Worm (Caenorhabditis elegans): ENCODE measurements around the gene F41C3.11.

Gene F41C3.11

ce11 chrII:4703011-4703410, 30.7 kb downstream of the F41C3.11 start:
- TF ChIP-seq nhr-41 (GFP tag; IDR thresholded peaks at IDR 0.05) (no peak), egl-27 (tag; optimal IDR thresholded peaks at IDR 0.05) (no peak), cey-2 (tag; optimal IDR thresholded peaks at IDR 0.05; ENCODE audit: borderline replicate concordance, insufficient read depth) (no peak), fos-1 (tag; optimal IDR thresholded peaks at IDR 0.05) (no peak), madf-9 (GFP tag; conservative IDR thresholded peaks at IDR 0.05) (no peak), R02D3.7 (tag; optimal IDR thresholded peaks at IDR 0.05) (no peak), mep-1 (tag; optimal IDR thresholded peaks at IDR 0.05) (peak; percentile 7), dmd-8 (GFP tag; IDR thresholded peaks at IDR 0.05) (no peak), daf-16 (GFP tag; optimal IDR thresholded peaks at IDR 0.05) (no peak), daf-16 (tag; optimal IDR thresholded peaks at IDR 0.05) (no peak), ceh-32 (tag; optimal IDR thresholded peaks at IDR 0.05; ENCODE audit: poor library complexity) (no peak), nhr-77 (tag; optimal IDR thresholded peaks at IDR 0.05) (no peak), snpc-4 (tag; optimal IDR thresholded peaks at IDR 0.05) (no peak), ZK546.5 (tag; optimal IDR thresholded peaks at IDR 0.05) (no peak), spr-3 (GFP tag; optimal IDR thresholded peaks at IDR 0.05) (no peak), lir-3 (tag; optimal IDR thresholded peaks at IDR 0.05) (no peak), gei-8 (GFP tag; optimal IDR thresholded peaks at IDR 0.05) (no peak), nhr-237 (tag; optimal IDR thresholded peaks at IDR 0.05) (no peak), pqm-1 (tag; optimal IDR thresholded peaks at IDR 0.05) (no peak), F49E8.2 (tag; optimal IDR thresholded peaks at IDR 0.05; ENCODE audit: borderline replicate concordance) (peak; percentile 9), F37D6.2 (tag; optimal IDR thresholded peaks at IDR 0.05) (no peak), snpc-1.2 (GFP tag; IDR thresholded peaks at IDR 0.05) (no peak), dmd-6 (GFP tag; IDR thresholded peaks at IDR 0.05) (no peak), lin-15B (tag; optimal IDR thresholded peaks at IDR 0.05) (no peak), zip-2 (tag; optimal IDR thresholded peaks at IDR 0.05) (no peak), lin-38 (GFP tag; IDR thresholded peaks at IDR 0.05) (peak; percentile 61), lin-13 (GFP tag; optimal IDR thresholded peaks at IDR 0.05) (no peak), unc-130 (GFP tag; optimal IDR thresholded peaks at IDR 0.05) (peak; percentile 7), F26F4.8 (GFP tag; conservative IDR thresholded peaks at IDR 0.05) (no peak), vab-7 (GFP tag; IDR thresholded peaks at IDR 0.05) (no peak)

- TF ChIP-seq D1046.2 (GFP tag; IDR thresholded peaks at IDR 0.05), result peak; percentile 96
- TF ChIP-seq nhr-102 (tag; optimal IDR thresholded peaks at IDR 0.05), result peak; percentile 81
- TF ChIP-seq lin-38 (GFP tag; IDR thresholded peaks at IDR 0.05), result peak; percentile 99
- peak; percentile 90 for TF ChIP-seq ceh-44 (GFP tag; IDR thresholded peaks at IDR 0.05)
- 0 out of 2 replicates have a peak, but pooled peaks have one; percentile 44 for TF ChIP-seq dmd-8 (GFP tag; IDR thresholded peaks at IDR 0.05)
- TF ChIP-seq mdt-29 (GFP tag; IDR thresholded peaks at IDR 0.05), result peak; percentile 57; the same call in 1 of the 2 replicates
- peak; percentile 56 for TF ChIP-seq dve-1 (tag; optimal IDR thresholded peaks at IDR 0.05; ENCODE audit: insufficient read depth)
- peak; percentile 49 for TF ChIP-seq F37D6.2 (tag; optimal IDR thresholded peaks at IDR 0.05)
- peak in 1 of 2 experiments; percentile 61 for TF ChIP-seq hif-1 (tag; optimal IDR thresholded peaks at IDR 0.05)
- TF ChIP-seq dmd-9 (GFP tag; IDR thresholded peaks at IDR 0.05), result peak; percentile 78
- TF ChIP-seq hmg-1.1 (GFP tag; IDR thresholded peaks at IDR 0.05), result peak; percentile 93
- peak; percentile 78 for TF ChIP-seq rbr-2 (tag; optimal IDR thresholded peaks at IDR 0.05)
- TF ChIP-seq Y75B8A.6 (GFP tag; IDR thresholded peaks at IDR 0.05), result peak; percentile 89
- TF ChIP-seq dpl-1 (GFP tag; optimal IDR thresholded peaks at IDR 0.05), result peak; percentile 59
- TF ChIP-seq ceh-28 (tag; optimal IDR thresholded peaks at IDR 0.05), result peak; percentile 2
- TF ChIP-seq lin-29 (GFP tag; IDR thresholded peaks at IDR 0.05), result peak; percentile 65; the same call in 1 of the 2 replicates
- peak; percentile 79 for TF ChIP-seq madf-9 (GFP tag; conservative IDR thresholded peaks at IDR 0.05)
- peak; percentile 70 for TF ChIP-seq spr-1 (tag; optimal IDR thresholded peaks at IDR 0.05)
- peak; percentile 92 for TF ChIP-seq Y48G9A.11 (GFP tag; IDR thresholded peaks at IDR 0.05)
- peak; percentile 24 for TF ChIP-seq lin-13 (GFP tag; optimal IDR thresholded peaks at IDR 0.05)
- peak; percentile 82 for TF ChIP-seq egl-43 (GFP tag; IDR thresholded peaks at IDR 0.05)
- TF ChIP-seq ZK337.2 (GFP tag; IDR thresholded peaks at IDR 0.05), result peak; percentile 55; the same call in 1 of the 2 replicates
- TF ChIP-seq T26A8.4 (GFP tag; IDR thresholded peaks at IDR 0.05), result peak; percentile 92
- peak; percentile 74; the same call in 1 of the 2 replicates for TF ChIP-seq saeg-2 (GFP tag; IDR thresholded peaks at IDR 0.05)
- peak; percentile 53 to 61; a peak in 1 of 4 replicates for TF ChIP-seq madf-5 (GFP tag; IDR thresholded peaks at IDR 0.05)
These were observed 32.1 kb downstream of the F41C3.11 start, which contains the start of gene unc-85 for ce11 chrII:4701482-4702119. unc-85 (plus strand) TSS chrII:4702069.
